Fruit fly (Drosophila melanogaster) whole organism, embryonic: ENCODE results near the gene Fie.
A peak's percentile ranks its signal among the peaks of the same experiment; 100 is the strongest.

Experiments
- Aef1 ChIP-seq: fragments of 200-800 bp; sonication (Bioruptor generic); IDR thresholded peaks from 3 replicates; pipeline ENCODE4 v1.3.6; 2022; ENCODE audit warnings: missing biosample characterization, missing genetic modification characterization
- Atf6 ChIP-seq: fragments of 200-800 bp; sonication (Bioruptor generic); IDR thresholded peaks from 2 replicates; pipeline ENCODE4 v1.3.6; 2022; ENCODE audit warnings: missing biosample characterization, missing genetic modification characterization
- CG13624 ChIP-seq: fragments of 200-800 bp; sonication (Bioruptor generic); optimal IDR thresholded peaks from 2 replicates; lab custom pipeline; 2016; ENCODE audit warnings: missing biosample characterization, missing genetic modification characterization
- CG15269 ChIP-seq: fragments of 200-800 bp; sonication (Bioruptor generic); optimal IDR thresholded peaks from 2 replicates; lab custom pipeline; 2018; ENCODE audit warnings: missing biosample characterization, mild to moderate bottlenecking, missing genetic modification characterization, moderate library complexity
- CG16779 ChIP-seq: fragments of 200-800 bp; sonication (Bioruptor generic); IDR thresholded peaks from 2 replicates; pipeline ENCODE4 v1.3.6; 2022; ENCODE audit warnings: missing biosample characterization, missing genetic modification characterization
- CG17186 ChIP-seq: fragments of 200-800 bp; sonication (Bioruptor generic); optimal IDR thresholded peaks from 3 replicates; lab custom pipeline; 2017; ENCODE audit warnings: missing biosample characterization, missing genetic modification reagents, missing genetic modification characterization
- CG17802 ChIP-seq: fragments of 200-800 bp; sonication (Bioruptor generic); optimal IDR thresholded peaks from 2 replicates; lab custom pipeline; 2018; ENCODE audit warnings: missing biosample characterization, mild to moderate bottlenecking, missing genetic modification characterization, moderate library complexity
- CG1792 ChIP-seq: fragments of 200-800 bp; sonication (Bioruptor generic); optimal IDR thresholded peaks from 2 replicates; lab custom pipeline; 2016; ENCODE audit warnings: missing biosample characterization, missing genetic modification characterization
- CG18619 ChIP-seq: fragments of 200-800 bp; sonication (Bioruptor generic); optimal IDR thresholded peaks from 3 replicates; lab custom pipeline; 2017; ENCODE audit warnings: missing biosample characterization, mild to moderate bottlenecking, missing genetic modification characterization
- CG2129 ChIP-seq: fragments of 200-800 bp; sonication (Bioruptor generic); IDR thresholded peaks from 2 replicates; pipeline ENCODE4 v1.3.6; 2022; ENCODE audit warnings: missing biosample characterization, missing genetic modification characterization; ENCODE audit not compliant: partially characterized antibody
- CG30431 ChIP-seq: fragments of 200-800 bp; sonication (Bioruptor generic); optimal IDR thresholded peaks from 2 replicates; lab custom pipeline; 2017; ENCODE audit warnings: missing biosample characterization, missing genetic modification characterization
- CG31365 ChIP-seq: fragments of 200-800 bp; sonication (Bioruptor generic); optimal IDR thresholded peaks from 2 replicates; lab custom pipeline; 2018; ENCODE audit warnings: missing biosample characterization, mild to moderate bottlenecking, missing genetic modification characterization
- CG32772 ChIP-seq: fragments of 200-800 bp; sonication (Bioruptor generic); IDR thresholded peaks from 2 replicates; pipeline ENCODE4 v1.3.6; 2022; ENCODE audit warnings: missing biosample characterization, missing genetic modification characterization
- CG33557 ChIP-seq: fragments of 200-800 bp; sonication (Bioruptor generic); optimal IDR thresholded peaks from 2 replicates; lab custom pipeline; 2019; ENCODE audit warnings: missing biosample characterization, mild to moderate bottlenecking, missing genetic modification characterization, moderate library complexity
- CG34224 ChIP-seq: fragments of 200-800 bp; sonication (Bioruptor generic); IDR thresholded peaks from 3 replicates; pipeline ENCODE4 v1.3.6; 2022; ENCODE audit warnings: missing biosample characterization, missing genetic modification characterization; ENCODE audit not compliant: partially characterized antibody
- CG42726 ChIP-seq: fragments of 200-800 bp; sonication (Bioruptor generic); IDR thresholded peaks from 2 replicates; pipeline ENCODE4 v1.3.6; 2022; ENCODE audit warnings: missing biosample characterization, missing genetic modification characterization; ENCODE audit not compliant: partially characterized antibody
- CG8765 ChIP-seq: fragments of 200-800 bp; sonication (Bioruptor generic); IDR thresholded peaks from 2 replicates; pipeline ENCODE4 v1.3.6; 2022; ENCODE audit warnings: missing biosample characterization, missing genetic modification characterization
- CG9215 ChIP-seq: fragments of 200-800 bp; sonication (Bioruptor generic); IDR thresholded peaks from 2 replicates; pipeline ENCODE4 v1.3.6; 2022; ENCODE audit warnings: missing biosample characterization, missing genetic modification characterization
- CrebB ChIP-seq: fragments of 200-800 bp; sonication (Bioruptor generic); optimal IDR thresholded peaks from 3 replicates; lab custom pipeline; 2018; ENCODE audit warnings: missing biosample characterization, mild to moderate bottlenecking, missing genetic modification characterization
- D19A ChIP-seq: fragments of 200-800 bp; optimal IDR thresholded peaks from 3 replicates; lab custom pipeline; 2019; ENCODE audit warnings: missing biosample characterization, mild to moderate bottlenecking, missing genetic modification characterization, moderate library complexity
- D19B ChIP-seq: fragments of 200-800 bp; sonication (Bioruptor generic); optimal IDR thresholded peaks from 2 replicates; lab custom pipeline; 2017; ENCODE audit warnings: missing biosample characterization, mild to moderate bottlenecking, missing genetic modification characterization
- Dbx ChIP-seq: fragments of 200-800 bp; sonication (Bioruptor generic); IDR thresholded peaks from 3 replicates; pipeline ENCODE4 v1.3.6; 2022; ENCODE audit warnings: missing biosample characterization, missing genetic modification characterization
- Dp ChIP-seq: fragments of 200-800 bp; sonication (Bioruptor generic); optimal IDR thresholded peaks from 2 replicates; lab custom pipeline; 2018; ENCODE audit warnings: missing biosample characterization, mild to moderate bottlenecking, missing genetic modification characterization, moderate library complexity
- Drgx ChIP-seq: fragments of 200-800 bp; sonication (Bioruptor generic); IDR thresholded peaks from 2 replicates; pipeline ENCODE4 v1.3.6; 2022; ENCODE audit warnings: missing biosample characterization, missing genetic modification characterization
- Ets97D ChIP-seq: fragments of 200-800 bp; sonication (Bioruptor generic); optimal IDR thresholded peaks from 3 replicates; lab custom pipeline; 2016; ENCODE audit warnings: missing biosample characterization, missing genetic modification characterization
- Hr39 ChIP-seq: fragments of >200 bp; optimal IDR thresholded peaks from 2 replicates; lab custom pipeline; 2017
- Hr78 ChIP-seq, 2 experiments: fragments of 200-800 bp in 1 of 2; fragments of >200 bp in 1 of 2; sonication (Bioruptor generic) in 1 of 2; optimal IDR thresholded peaks; 2 replicates each; lab custom pipeline; 2017 to 2019; ENCODE audit warnings: missing biosample characterization in 2 of 2, missing genetic modification characterization in 2 of 2, mild to moderate bottlenecking in 1 of 2, moderate library complexity in 1 of 2
- Max ChIP-seq: fragments of 200-800 bp; sonication (Bioruptor generic); optimal IDR thresholded peaks from 2 replicates; lab custom pipeline; 2016; ENCODE audit warnings: missing biosample characterization, mild to moderate bottlenecking, missing genetic modification characterization
- NC2α ChIP-seq: fragments of 200-800 bp; sonication (Bioruptor generic); optimal IDR thresholded peaks from 2 replicates; lab custom pipeline; 2016; ENCODE audit warnings: missing biosample characterization, missing genetic modification characterization
- Pdp1 ChIP-seq, 2 experiments: fragments of 200-800 bp; sonication (Bioruptor generic); optimal IDR thresholded peaks; 3 replicates each; lab custom pipeline; 2016; ENCODE audit warnings: missing biosample characterization in 2 of 2, missing genetic modification characterization in 2 of 2, mild to moderate bottlenecking in 1 of 2, moderate library complexity in 1 of 2
- Scr ChIP-seq: fragments of 200-800 bp; sonication (Bioruptor generic); IDR thresholded peaks from 2 replicates; pipeline ENCODE4 v1.3.6; 2022; ENCODE audit warnings: missing biosample characterization, missing genetic modification characterization; ENCODE audit not compliant: partially characterized antibody
- Sox100B ChIP-seq: fragments of 200-800 bp; sonication (Bioruptor generic); optimal IDR thresholded peaks from 3 replicates; lab custom pipeline; 2018; ENCODE audit warnings: missing biosample characterization, mild to moderate bottlenecking, missing genetic modification characterization
- ab ChIP-seq: fragments of 200-800 bp; sonication (Bioruptor generic); optimal IDR thresholded peaks from 2 replicates; lab custom pipeline; 2016; ENCODE audit warnings: missing biosample characterization, missing genetic modification characterization
- amos ChIP-seq: fragments of 200-800 bp; sonication (Bioruptor generic); IDR thresholded peaks from 2 replicates; pipeline ENCODE4 v1.3.6; 2022; ENCODE audit warnings: missing biosample characterization, missing genetic modification characterization; ENCODE audit not compliant: partially characterized antibody
- crp ChIP-seq, 2 experiments: fragments of 200-800 bp; sonication (Bioruptor generic); optimal IDR thresholded peaks; 2 replicates in 1 of 2; 3 replicates in 1 of 2; lab custom pipeline; 2017; ENCODE audit warnings: missing biosample characterization in 2 of 2, missing genetic modification characterization in 2 of 2, mild to moderate bottlenecking in 1 of 2, moderate library complexity in 1 of 2
- dpn ChIP-seq, 2 experiments: fragments of 200-800 bp; sonication (Bioruptor generic); optimal IDR thresholded peaks; 3 replicates each; lab custom pipeline; 2016; ENCODE audit warnings: missing biosample characterization in 2 of 2, missing genetic modification characterization in 2 of 2
- ewg ChIP-seq: fragments of 200-800 bp; sonication (Bioruptor generic); optimal IDR thresholded peaks from 3 replicates; lab custom pipeline; 2017; ENCODE audit warnings: mild to moderate bottlenecking, missing biosample characterization, missing genetic modification reagents, missing genetic modification characterization
- fd64A ChIP-seq: fragments of 200-800 bp; sonication (Bioruptor generic); optimal IDR thresholded peaks from 3 replicates; lab custom pipeline; 2018; ENCODE audit warnings: missing biosample characterization, mild to moderate bottlenecking, missing genetic modification characterization
- fd96Cb ChIP-seq: fragments of 200-800 bp; sonication (Bioruptor generic); optimal IDR thresholded peaks from 2 replicates; lab custom pipeline; 2018; ENCODE audit warnings: missing biosample characterization, mild to moderate bottlenecking, missing genetic modification characterization, moderate library complexity
- fru ChIP-seq: fragments of >200 bp; optimal IDR thresholded peaks from 2 replicates; lab custom pipeline; 2017
- gsb-n ChIP-seq: fragments of 200-800 bp; sonication (Bioruptor generic); optimal IDR thresholded peaks from 3 replicates; lab custom pipeline; 2018; ENCODE audit warnings: missing biosample characterization, mild to moderate bottlenecking, missing genetic modification characterization
- h ChIP-seq: fragments of >200 bp; optimal IDR thresholded peaks from 2 replicates; lab custom pipeline; 2017
- knrl ChIP-seq: fragments of 200-800 bp; sonication (Bioruptor generic); IDR thresholded peaks from 3 replicates; pipeline ENCODE4 v1.3.6; 2022; ENCODE audit warnings: missing biosample characterization, missing genetic modification characterization; ENCODE audit not compliant: partially characterized antibody
- mirr ChIP-seq: fragments of 200-800 bp; sonication (Bioruptor generic); optimal IDR thresholded peaks from 3 replicates; lab custom pipeline; 2018; ENCODE audit warnings: missing biosample characterization, mild to moderate bottlenecking, missing genetic modification characterization
- onecut ChIP-seq: fragments of 200-800 bp; sonication (Bioruptor generic); IDR thresholded peaks from 2 replicates; pipeline ENCODE4 v1.3.6; 2022; ENCODE audit warnings: missing biosample characterization, missing genetic modification characterization
- pfk ChIP-seq: fragments of 200-800 bp; sonication (Bioruptor generic); optimal IDR thresholded peaks from 2 replicates; lab custom pipeline; 2018; ENCODE audit warnings: missing biosample characterization, mild to moderate bottlenecking, missing genetic modification characterization, moderate library complexity
- rib ChIP-seq: fragments of 200-800 bp; sonication (Bioruptor generic); IDR thresholded peaks from 2 replicates; pipeline ENCODE4 v1.3.6; 2022; ENCODE audit warnings: missing biosample characterization, missing genetic modification characterization
- so ChIP-seq: fragments of 200-800 bp; sonication (Bioruptor generic); IDR thresholded peaks from 3 replicates; pipeline ENCODE4 v1.3.6; 2022; ENCODE audit warnings: missing biosample characterization, missing genetic modification characterization
- sug ChIP-seq: fragments of 200-800 bp; optimal IDR thresholded peaks from 2 replicates; lab custom pipeline; 2019; ENCODE audit warnings: missing biosample characterization, mild to moderate bottlenecking, missing genetic modification characterization, moderate library complexity
- tio ChIP-seq: fragments of 200-800 bp; sonication (Bioruptor generic); optimal IDR thresholded peaks from 2 replicates; lab custom pipeline; 2017; ENCODE audit warnings: missing biosample characterization, missing genetic modification characterization, inconsistent platforms
- trem ChIP-seq: fragments of 200-800 bp; optimal IDR thresholded peaks from 3 replicates; lab custom pipeline; 2019; ENCODE audit warnings: missing biosample characterization, mild to moderate bottlenecking, missing genetic modification characterization, moderate library complexity
- trh ChIP-seq: fragments of 200-800 bp; sonication (Bioruptor generic); optimal IDR thresholded peaks from 2 replicates; lab custom pipeline; 2016; ENCODE audit warnings: missing biosample characterization, missing genetic modification characterization

Gene Fie

dm6 chr3L:3905111-3905510 is 12.7 kb downstream of the Fie start, which contains the start of gene ida (continued):
- peak; percentile 26; the same call in 1 of the 3 replicates for TF ChIP-seq CG34224 (GFP tag; lab: Robert Waterston, UW)
- TF ChIP-seq Ets97D: peak; percentile 84
- TF ChIP-seq rib (GFP tag; lab: Robert Waterston, UW): no peak
- TF ChIP-seq CG9215 (GFP tag; lab: Robert Waterston, UW): no peak
- no peak for TF ChIP-seq CG1792 (GFP tag; lab: Kevin White, UChicago)
- TF ChIP-seq CG31365: no peak
- TF ChIP-seq trh (GFP tag; lab: Kevin White, UChicago): no peak
- TF ChIP-seq NC2α (GFP tag; lab: Kevin White, UChicago): no peak
- no peak for TF ChIP-seq so (GFP tag; lab: Robert Waterston, UW)
- no peak for TF ChIP-seq tio (GFP tag; lab: Kevin White, UChicago)
- peak; percentile 18; the same call in 1 of the 2 replicates for TF ChIP-seq onecut (GFP tag; lab: Robert Waterston, UW)
- no peak for TF ChIP-seq CG13624
- TF ChIP-seq knrl: no peak
- TF ChIP-seq sug (tag; lab: Kevin White, UChicago): peak; percentile 44
- no peak for TF ChIP-seq CG15269 (tag; lab: Kevin White, UChicago)
- no peak for TF ChIP-seq crp (GFP tag; optimal IDR thresholded peaks at IDR 0.05; lab: Kevin White, UChicago)
- TF ChIP-seq CG32772 (GFP tag; lab: Robert Waterston, UW): no peak
- no peak for TF ChIP-seq h (lab: Kevin White, UChicago)
- TF ChIP-seq Dp (GFP tag; lab: Kevin White, UChicago): peak; percentile 99
- no peak for TF ChIP-seq CG18619 (GFP tag; lab: Kevin White, UChicago)
- TF ChIP-seq Hr78 (GFP tag; optimal IDR thresholded peaks at IDR 0.05; lab: Kevin White, UChicago): no peak
- TF ChIP-seq CG42726 (GFP tag; lab: Robert Waterston, UW): no peak
- no peak for TF ChIP-seq pfk
- TF ChIP-seq Scr (GFP tag; lab: Robert Waterston, UW): no peak
- TF ChIP-seq Max: no peak
- no peak for TF ChIP-seq CG16779
- no peak for TF ChIP-seq CG2129 (GFP tag; lab: Robert Waterston, UW)
- TF ChIP-seq Pdp1 (GFP tag; optimal IDR thresholded peaks at IDR 0.05; lab: Kevin White, UChicago): peak in 1 of 2 experiments; percentile 6
- TF ChIP-seq CG17802 (tag; lab: Kevin White, UChicago): no peak
- TF ChIP-seq CG33557: no peak
- TF ChIP-seq CrebB: no peak
- TF ChIP-seq fd64A (GFP tag; lab: Kevin White, UChicago): no peak
- no peak for TF ChIP-seq Drgx (GFP tag; lab: Robert Waterston, UW)
- no peak for TF ChIP-seq Atf6 (GFP tag; lab: Robert Waterston, UW)
- no peak for TF ChIP-seq fru (lab: Kevin White, UChicago)
- TF ChIP-seq trem (tag; lab: Kevin White, UChicago): peak; percentile 61
- TF ChIP-seq ewg: no peak
- TF ChIP-seq ab (GFP tag; lab: Kevin White, UChicago): no peak
- TF ChIP-seq mirr: no peak
- TF ChIP-seq Aef1 (GFP tag; lab: Robert Waterston, UW): no peak
- peak; percentile 26 for TF ChIP-seq CG17186 (GFP tag; lab: Kevin White, UChicago)
- no peak for TF ChIP-seq fd96Cb (tag; lab: Kevin White, UChicago)
- TF ChIP-seq D19A (tag; lab: Kevin White, UChicago): no peak
- no peak for TF ChIP-seq dpn (GFP tag; optimal IDR thresholded peaks at IDR 0.05; lab: Kevin White, UChicago)
- no peak for TF ChIP-seq Hr39 (lab: Kevin White, UChicago)
- TF ChIP-seq gsb-n: no peak
- no peak for TF ChIP-seq Sox100B (GFP tag; lab: Kevin White, UChicago)
- TF ChIP-seq Dbx (GFP tag; lab: Robert Waterston, UW): no peak
- TF ChIP-seq amos (GFP tag; lab: Robert Waterston, UW): no peak
- no peak for TF ChIP-seq D19B (GFP tag; lab: Kevin White, UChicago)
- TF ChIP-seq CG8765 (GFP tag; lab: Robert Waterston, UW): no peak
- no peak for TF ChIP-seq CG30431 (GFP tag; lab: Kevin White, UChicago)
